Fruit fly (Drosophila melanogaster): ENCODE data around the gene CG7857.
A peak's percentile ranks its signal among the peaks of the same experiment; 100 is the strongest.

Gene CG7857

DNA sequence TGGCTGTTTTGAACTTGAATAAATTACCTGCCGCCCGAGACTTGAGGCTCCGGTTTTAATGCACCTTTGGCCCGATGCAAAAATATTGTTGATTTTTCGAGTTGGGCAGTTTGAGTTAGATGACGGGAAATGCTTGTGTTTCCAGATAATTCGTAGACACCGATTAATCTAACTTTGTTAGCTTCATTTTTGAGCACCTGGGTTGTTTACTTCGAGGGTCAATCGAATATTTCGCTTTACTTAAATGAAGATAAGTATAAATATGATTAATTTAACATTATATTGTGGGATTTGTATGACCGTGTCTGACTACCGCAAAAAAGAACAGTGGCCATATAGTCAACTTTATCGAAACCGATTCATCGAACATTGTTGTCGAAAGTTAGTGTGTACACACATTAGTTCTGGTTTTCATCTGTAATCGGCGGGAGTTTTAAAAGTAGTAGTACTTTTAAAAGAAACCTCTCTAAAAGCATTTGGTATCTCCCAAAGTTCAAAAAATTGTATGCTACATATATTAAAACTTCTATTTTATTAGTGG, 19.2 kb upstream of the CG7857 start, which contains the start of gene CG7945 (continued):
- no peak for TF ChIP-seq CG8290 (GFP tag; optimal IDR thresholded peaks at IDR 0.05)
- peak in 1 of 2 experiments; percentile 23 for TF ChIP-seq CG8290 (tag; optimal IDR thresholded peaks at IDR 0.05)
- TF ChIP-seq gfzf (GFP tag; optimal IDR thresholded peaks at IDR 0.05): peak; percentile 84
- peak; percentile 29 for TF ChIP-seq exex (tag; optimal IDR thresholded peaks at IDR 0.05)
- TF ChIP-seq CG7987 (GFP tag; optimal IDR thresholded peaks at IDR 0.05): peak; percentile 23
- peak; percentile 10 for TF ChIP-seq CoRest (tag; optimal IDR thresholded peaks at IDR 0.05)
- TF ChIP-seq Neu2 (GFP tag; optimal IDR thresholded peaks at IDR 0.05; ENCODE audit: borderline replicate concordance): no peak
- peak; percentile 85 for TF ChIP-seq CG2116 (GFP tag; optimal IDR thresholded peaks at IDR 0.05)
- TF ChIP-seq hbn (GFP tag; IDR thresholded peaks at IDR 0.05; ENCODE audit: partially characterized antibody): peak; percentile 63
- no peak for TF ChIP-seq CG6654 (GFP tag; optimal IDR thresholded peaks at IDR 0.05)
- 0 out of 2 replicates have a peak, but pooled peaks have one; percentile 35 for TF ChIP-seq sna (GFP tag; IDR thresholded peaks at IDR 0.05; ENCODE audit: partially characterized antibody)
- no peak for TF ChIP-seq CG16815 (GFP tag; optimal IDR thresholded peaks at IDR 0.05)
- TF ChIP-seq amos (GFP tag; IDR thresholded peaks at IDR 0.05; ENCODE audit: partially characterized antibody): peak; percentile 64; the same call in 1 of the 2 replicates
- peak; percentile 51; the same call in 1 of the 2 replicates for TF ChIP-seq ato (GFP tag; IDR thresholded peaks at IDR 0.05; ENCODE audit: partially characterized antibody)
- peak; percentile 29 for TF ChIP-seq CG2712 (tag; optimal IDR thresholded peaks at IDR 0.05)
- TF ChIP-seq CG15601 (tag; optimal IDR thresholded peaks at IDR 0.05): peak; percentile 53
- peak; percentile 49; the same call in 2 of the 3 replicates for TF ChIP-seq CG7963 (GFP tag; IDR thresholded peaks at IDR 0.05; ENCODE audit: partially characterized antibody)
- 0 out of 3 replicates have a peak, but pooled peaks have one; percentile 28 for TF ChIP-seq mld (GFP tag; IDR thresholded peaks at IDR 0.05; ENCODE audit: partially characterized antibody)
- TF ChIP-seq Dref (GFP tag; IDR thresholded peaks at IDR 0.05): peak; percentile 97
- TF ChIP-seq CG9215 (GFP tag; IDR thresholded peaks at IDR 0.05): no peak
- TF ChIP-seq trh (GFP tag; optimal IDR thresholded peaks at IDR 0.05): no peak
- peak; percentile 69 for TF ChIP-seq MESR4 (GFP tag; optimal IDR thresholded peaks at IDR 0.05)
- peak; percentile 17; the same call in 1 of the 3 replicates for TF ChIP-seq row (GFP tag; IDR thresholded peaks at IDR 0.05)
- no peak for TF ChIP-seq CG11696 (GFP tag; IDR thresholded peaks at IDR 0.05)
- TF ChIP-seq CG32767 (GFP tag; IDR thresholded peaks at IDR 0.05): no peak
- peak; percentile 70 for TF ChIP-seq CG9797 (GFP tag; optimal IDR thresholded peaks at IDR 0.05)
- peak; percentile 70 for TF ChIP-seq Bgb (GFP tag; IDR thresholded peaks at IDR 0.05; ENCODE audit: partially characterized antibody)
- TF ChIP-seq Opbp (GFP tag; IDR thresholded peaks at IDR 0.05; ENCODE audit: partially characterized antibody): peak; percentile 71; the same call in 2 of the 3 replicates
- TF ChIP-seq nerfin-2 (GFP tag; IDR thresholded peaks at IDR 0.05; ENCODE audit: partially characterized antibody): peak; percentile 73; the same call in 1 of the 2 replicates
- TF ChIP-seq vnd (GFP tag; IDR thresholded peaks at IDR 0.05; ENCODE audit: partially characterized antibody): 0 out of 3 replicates have a peak, but pooled peaks have one; percentile 36
- TF ChIP-seq CG4854 (GFP tag; optimal IDR thresholded peaks at IDR 0.05): no peak
- no peak for TF ChIP-seq Oaz (GFP tag; IDR thresholded peaks at IDR 0.05)
- TF ChIP-seq Lhr (GFP tag; optimal IDR thresholded peaks at IDR 0.05): peak; percentile 34
- TF ChIP-seq CG8924 (tag; optimal IDR thresholded peaks at IDR 0.05): peak; percentile 35
- TF ChIP-seq CG17186 (GFP tag; optimal IDR thresholded peaks at IDR 0.05): peak; percentile 39
- TF ChIP-seq HmgZ (tag; optimal IDR thresholded peaks at IDR 0.05): peak; percentile 69
- peak; percentile 11 for TF ChIP-seq Fer1 (GFP tag; optimal IDR thresholded peaks at IDR 0.05)
- TF ChIP-seq CG34224 (GFP tag; IDR thresholded peaks at IDR 0.05; ENCODE audit: partially characterized antibody): peak; percentile 72
- TF ChIP-seq CG14441 (GFP tag; IDR thresholded peaks at IDR 0.05): no peak
- TF ChIP-seq MBD-R2 (GFP tag; IDR thresholded peaks at IDR 0.05): peak; percentile 67
- TF ChIP-seq chm (GFP tag; IDR thresholded peaks at IDR 0.05): no peak
- no peak for TF ChIP-seq disco-r (GFP tag; optimal IDR thresholded peaks at IDR 0.05)
- TF ChIP-seq Med (GFP tag): peak; percentile 59
- TF ChIP-seq z (GFP tag; IDR thresholded peaks at IDR 0.05): no peak
- peak; percentile 66 for TF ChIP-seq CG4617 (GFP tag; optimal IDR thresholded peaks at IDR 0.05; ENCODE audit: borderline replicate concordance)
- peak; percentile 100 for TF ChIP-seq CG14710 (tag; optimal IDR thresholded peaks at IDR 0.05)
